Fruit fly (Drosophila melanogaster): ENCODE measurements around the gene CG34355.

CG34355 gene

dm6 chr3R:23757912-23758607, 45.6 kb upstream of the CG34355 start, which contains the start of the genes PTPMT1 and Hrd3 (continued):
- peak; percentile 92 for TF ChIP-seq Awh (GFP tag; IDR thresholded peaks at IDR 0.05)
- peak; percentile 92 for TF ChIP-seq Ada2b (GFP tag; IDR thresholded peaks at IDR 0.05)
- TF ChIP-seq Rx (GFP tag; IDR thresholded peaks at IDR 0.05), result peak; percentile 89; the same call in 1 of the 2 replicates
- peak; percentile 94 for TF ChIP-seq wor (GFP tag; IDR thresholded peaks at IDR 0.05)
- peak; percentile 98 for TF ChIP-seq pnt (GFP tag; optimal IDR thresholded peaks at IDR 0.05)
- TF ChIP-seq CG4820 (GFP tag; optimal IDR thresholded peaks at IDR 0.05), result peak; percentile 98
- TF ChIP-seq croc (GFP tag; conservative IDR thresholded peaks at IDR 0.05), result peak; percentile 96
- peak; percentile 96 for TF ChIP-seq CG11247 (GFP tag; IDR thresholded peaks at IDR 0.05)
- peak; percentile 41; the same call in 2 of the 3 replicates for TF ChIP-seq knrl (GFP tag; IDR thresholded peaks at IDR 0.05; ENCODE audit: partially characterized antibody)
- TF ChIP-seq Dp (GFP tag; optimal IDR thresholded peaks at IDR 0.05), result peak; percentile 36
- TF ChIP-seq Atf6 (GFP tag; IDR thresholded peaks at IDR 0.05), result peak; percentile 97
- peak; percentile 97 for TF ChIP-seq CG3407 (GFP tag; optimal IDR thresholded peaks at IDR 0.05)
- peak; percentile 97 for TF ChIP-seq CG11695 (GFP tag; IDR thresholded peaks at IDR 0.05)
- TF ChIP-seq CG6765 (GFP tag; optimal IDR thresholded peaks at IDR 0.05), result peak; percentile 97
- peak; percentile 93 for TF ChIP-seq CG14667 (GFP tag; IDR thresholded peaks at IDR 0.05)
- peak; percentile 99 for TF ChIP-seq HHEX (GFP tag; optimal IDR thresholded peaks at IDR 0.05)
- no peak for TF ChIP-seq Opbp (GFP tag; IDR thresholded peaks at IDR 0.05; ENCODE audit: partially characterized antibody)
- peak; percentile 95 for TF ChIP-seq E2f1 (GFP tag; IDR thresholded peaks at IDR 0.05)
- TF ChIP-seq MESR4 (GFP tag; optimal IDR thresholded peaks at IDR 0.05), result peak; percentile 29
- TF ChIP-seq CG16779 (GFP tag; IDR thresholded peaks at IDR 0.05), result peak; percentile 85
- TF ChIP-seq dysf (GFP tag; IDR thresholded peaks at IDR 0.05), result peak; percentile 98
- peak; percentile 97 for TF ChIP-seq Rfx (GFP tag; IDR thresholded peaks at IDR 0.05)
- TF ChIP-seq pho (GFP tag; optimal IDR thresholded peaks at IDR 0.05), result peak; percentile 98
- TF ChIP-seq Dfd (GFP tag; optimal IDR thresholded peaks at IDR 0.05), result peak in 1 of 2 experiments; percentile 95
- peak; percentile 79 for TF ChIP-seq CG1603 (tag; optimal IDR thresholded peaks at IDR 0.05)
- peak; percentile 98 for TF ChIP-seq grau (tag; optimal IDR thresholded peaks at IDR 0.05)
- peak; percentile 96 for TF ChIP-seq CG12299 (tag; optimal IDR thresholded peaks at IDR 0.05)
- peak; percentile 48; the same call in 1 of the 2 replicates for TF ChIP-seq bbx (GFP tag; IDR thresholded peaks at IDR 0.05; ENCODE audit: partially characterized antibody)
- TF ChIP-seq CG17385 (GFP tag; optimal IDR thresholded peaks at IDR 0.05), result peak; percentile 97
- TF ChIP-seq CG10654 (GFP tag; optimal IDR thresholded peaks at IDR 0.05), result peak; percentile 98
- peak; percentile 99 for TF ChIP-seq CG15269 (tag; optimal IDR thresholded peaks at IDR 0.05)
- peak; percentile 100 for TF ChIP-seq Ets65A (GFP tag)
- TF ChIP-seq CG10366 (GFP tag; IDR thresholded peaks at IDR 0.05), result peak; percentile 93
- peak; percentile 91 for TF ChIP-seq CG7271 (tag; optimal IDR thresholded peaks at IDR 0.05)
- no peak for TF ChIP-seq CG42726 (GFP tag; IDR thresholded peaks at IDR 0.05; ENCODE audit: partially characterized antibody)
- peak; percentile 94 for TF ChIP-seq CG33213 (GFP tag; optimal IDR thresholded peaks at IDR 0.05)
- peak; percentile 97 for TF ChIP-seq CG9932 (GFP tag; IDR thresholded peaks at IDR 0.05)
- TF ChIP-seq oc (tag; optimal IDR thresholded peaks at IDR 0.05), result peak; percentile 93
- peak; percentile 86 for TF ChIP-seq Taf1 (GFP tag; IDR thresholded peaks at IDR 0.05)
- TF ChIP-seq p53 (GFP tag; optimal IDR thresholded peaks at IDR 0.05), result peak; percentile 89
- peak; percentile 81 for TF ChIP-seq Lim3 (GFP tag; IDR thresholded peaks at IDR 0.05)
- peak; percentile 97 for TF ChIP-seq CG4404 (GFP tag; IDR thresholded peaks at IDR 0.05)
- peak; percentile 97 for TF ChIP-seq CG5245 (GFP tag; optimal IDR thresholded peaks at IDR 0.05)
- TF ChIP-seq PHDP (tag; optimal IDR thresholded peaks at IDR 0.05), result peak; percentile 98
- peak; percentile 88 for TF ChIP-seq GATAe (GFP tag; conservative IDR thresholded peaks at IDR 0.05)
- peak; percentile 97 for TF ChIP-seq Xrp1 (GFP tag; IDR thresholded peaks at IDR 0.05)
- peak; percentile 95 for TF ChIP-seq CG6272 (GFP tag; IDR thresholded peaks at IDR 0.05)
- TF ChIP-seq wdn (GFP tag; IDR thresholded peaks at IDR 0.05), result peak; percentile 89
- TF ChIP-seq CG2889 (GFP tag; IDR thresholded peaks at IDR 0.05), result peak; percentile 91
- peak; percentile 95 for TF ChIP-seq Aef1 (GFP tag; IDR thresholded peaks at IDR 0.05)

Data from whole organism, embryonic.